Worm (Caenorhabditis elegans) whole organism, L2 larva: ENCODE data around the gene tag-124.

Source experiments
- R02D3.7 ChIP-seq: fragments of 150-350 bp; optimal IDR thresholded peaks from 2 replicates; lab custom pipeline; 2014; ENCODE audit warnings: missing biosample characterization, missing genetic modification characterization
- ceh-82 ChIP-seq: fragments of 150-350 bp; optimal IDR thresholded peaks from 2 replicates; lab custom pipeline; 2014; ENCODE audit warnings: missing biosample characterization, missing genetic modification characterization
- lin-13 ChIP-seq: fragments of 150-350 bp; optimal IDR thresholded peaks from 2 replicates; lab custom pipeline; 2014; ENCODE audit warnings: missing biosample characterization, missing genetic modification reagents, missing genetic modification characterization
- nhr-6 ChIP-seq: fragments of 150-350 bp; optimal IDR thresholded peaks from 2 replicates; lab custom pipeline; 2014; ENCODE audit warnings: missing biosample characterization, missing genetic modification characterization
- nhr-77 ChIP-seq: fragments of 150-350 bp; optimal IDR thresholded peaks from 2 replicates; lab custom pipeline; 2014; ENCODE audit warnings: missing biosample characterization, missing genetic modification characterization
- snpc-4 ChIP-seq: fragments of 150-350 bp; optimal IDR thresholded peaks from 2 replicates; lab custom pipeline; 2014; ENCODE audit warnings: missing biosample characterization, missing genetic modification characterization
- unc-62 ChIP-seq: fragments of 150-350 bp; optimal IDR thresholded peaks from 2 replicates; lab custom pipeline; 2014; ENCODE audit warnings: missing biosample characterization, missing genetic modification reagents, missing genetic modification characterization

DNA sequence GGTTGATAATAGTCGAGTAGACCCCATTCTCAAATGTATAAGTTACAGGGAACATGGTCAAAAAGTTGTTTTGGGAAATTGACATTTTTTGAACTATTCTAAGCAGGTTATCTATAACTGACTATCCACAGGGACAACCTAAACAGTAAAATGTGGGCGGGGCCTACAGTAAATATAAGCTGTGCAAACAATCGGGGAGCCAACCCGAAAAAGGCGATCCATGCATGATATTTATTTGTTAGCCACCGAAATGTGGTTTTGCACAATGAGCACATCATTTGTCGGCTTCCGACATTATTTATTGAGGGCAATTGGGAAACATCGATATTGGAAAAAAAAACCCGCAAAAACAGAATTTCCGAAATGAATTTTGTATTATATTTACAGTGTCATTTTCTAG, 23.6 kb downstream of the tag-124 start, which contains the start of gene hlh-6:
- TF ChIP-seq unc-62 (GFP tag; lab: Kevin White, UChicago) (no peak), ceh-82 (tag; lab: Kevin White, UChicago) (no peak), nhr-6 (no peak), lin-13 (GFP tag; lab: Kevin White, UChicago) (no peak), snpc-4 (tag; lab: Kevin White, UChicago) (no peak), R02D3.7 (tag; lab: Kevin White, UChicago) (no peak), nhr-77 (no peak)
